Worm (Caenorhabditis elegans): ENCODE data around the gene mec-15.

mec-15 gene

ce11 chrII:10234398-10234797, 5.1 kb downstream of the mec-15 start, which contains the start of gene ubxn-5:
ubxn-5 (minus strand) TSS chrII:10234498.
- TF ChIP-seq ceh-91 (GFP tag; IDR thresholded peaks at IDR 0.05), result no peak
- no peak for TF ChIP-seq madf-6 (GFP tag; IDR thresholded peaks at IDR 0.05)
- TF ChIP-seq gei-17 (GFP tag; optimal IDR thresholded peaks at IDR 0.05), result no peak
- TF ChIP-seq rec-8 (tag; optimal IDR thresholded peaks at IDR 0.05), result no peak
- no peak for TF ChIP-seq nhr-179 (tag; optimal IDR thresholded peaks at IDR 0.05)
- TF ChIP-seq egl-18 (GFP tag; IDR thresholded peaks at IDR 0.05), result no peak
- TF ChIP-seq Y53F4B.3 (GFP tag; IDR thresholded peaks at IDR 0.05), result no peak
- TF ChIP-seq hlh-12 (tag; optimal IDR thresholded peaks at IDR 0.05), result no peak

DNA sequence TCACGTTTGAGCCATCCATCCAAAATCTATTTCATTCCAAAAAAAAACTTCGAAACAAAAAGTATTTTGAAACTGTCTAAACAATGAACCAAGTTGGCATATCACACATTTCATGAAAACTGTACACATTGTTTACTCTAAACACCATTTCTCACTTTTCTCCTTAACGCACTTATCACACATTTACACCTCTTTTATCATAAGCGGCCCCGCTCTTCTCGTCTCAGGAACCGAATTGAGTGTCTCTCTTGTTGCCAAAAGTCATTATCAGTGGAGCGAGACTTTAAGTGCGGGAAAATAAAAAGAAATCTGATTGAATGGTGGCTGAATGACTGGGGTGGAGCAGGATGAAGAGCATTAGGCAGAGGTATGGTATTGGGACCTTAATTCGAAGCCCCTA, 7.6 kb downstream of the mec-15 start:
- no peak for TF ChIP-seq hmg-20 (GFP tag; IDR thresholded peaks at IDR 0.05)
- TF ChIP-seq nhr-80 (tag; optimal IDR thresholded peaks at IDR 0.05), result peak; percentile 55
- TF ChIP-seq dox-1 (GFP tag; IDR thresholded peaks at IDR 0.05), result 0 out of 2 replicates have a peak, but pooled peaks have one; percentile 20

DNA sequence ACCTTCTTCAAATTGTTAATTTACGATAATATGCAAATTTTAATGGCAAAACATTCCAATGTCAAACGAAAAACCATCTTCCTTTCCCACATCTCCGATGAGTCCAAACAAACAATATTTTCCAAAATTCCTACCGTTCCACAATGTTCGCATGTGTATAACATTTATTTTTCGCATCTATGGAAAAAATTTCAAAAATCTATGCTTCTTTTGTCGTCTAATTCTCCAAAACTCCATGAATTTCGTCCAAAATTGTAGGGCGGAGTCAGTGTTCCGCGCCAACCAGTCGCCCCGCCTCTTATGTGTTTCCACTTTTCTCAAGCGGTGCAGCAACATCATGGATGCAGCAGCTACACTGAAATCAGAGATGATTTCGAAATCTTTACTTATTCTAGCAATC, 8.5 kb downstream of the mec-15 start, which contains the start of gene T01E8.8:
T01E8.8 (plus strand) TSS at position 301 of the 400 bp plus-strand sequence.
- TF ChIP-seq ztf-18 (tag; optimal IDR thresholded peaks at IDR 0.05) (no peak), lsl-1 (GFP tag; optimal IDR thresholded peaks at IDR 0.05) (no peak), madf-8 (GFP tag; conservative IDR thresholded peaks at IDR 0.05) (no peak), chd-7 (tag; optimal IDR thresholded peaks at IDR 0.05) (no peak), die-1 (tag; optimal IDR thresholded peaks at IDR 0.05) (no peak), pha-4 (tag; optimal IDR thresholded peaks at IDR 0.05) (no peak)

- no peak for TF ChIP-seq Y67H2A.10 (GFP tag; conservative IDR thresholded peaks at IDR 0.05)
- no peak for TF ChIP-seq dpl-1 (GFP tag; optimal IDR thresholded peaks at IDR 0.05)
These were observed 12.5 kb downstream of the mec-15 start, which contains the start of gene srh-135 for ce11 chrII:10227030-10227429. srh-135 (minus strand) TSS chrII:10227130.

ce11 chrII:10222577-10222976, 16.9 kb downstream of the mec-15 start, which contains the start of gene plc-3:
plc-3 (plus strand) TSS chrII:10222877.
- TF ChIP-seq lin-26 (GFP tag; IDR thresholded peaks at IDR 0.05) (no peak), dox-1 (GFP tag; IDR thresholded peaks at IDR 0.05) (no peak), athp-1 (tag; optimal IDR thresholded peaks at IDR 0.05) (no peak), akir-1 (GFP tag; optimal IDR thresholded peaks at IDR 0.05) (no peak)

- peak; percentile 86 for TF ChIP-seq nhr-80 (tag; optimal IDR thresholded peaks at IDR 0.05)
- TF ChIP-seq F55B11.4 (tag; optimal IDR thresholded peaks at IDR 0.05; ENCODE audit: borderline replicate concordance, insufficient read depth), result no peak
- TF ChIP-seq dox-1 (GFP tag; IDR thresholded peaks at IDR 0.05), result peak; percentile 37; the same call in 1 of the 2 replicates
These were observed 17.9 kb downstream of the mec-15 start for ce11 chrII:10221627-10222026.

DNA sequence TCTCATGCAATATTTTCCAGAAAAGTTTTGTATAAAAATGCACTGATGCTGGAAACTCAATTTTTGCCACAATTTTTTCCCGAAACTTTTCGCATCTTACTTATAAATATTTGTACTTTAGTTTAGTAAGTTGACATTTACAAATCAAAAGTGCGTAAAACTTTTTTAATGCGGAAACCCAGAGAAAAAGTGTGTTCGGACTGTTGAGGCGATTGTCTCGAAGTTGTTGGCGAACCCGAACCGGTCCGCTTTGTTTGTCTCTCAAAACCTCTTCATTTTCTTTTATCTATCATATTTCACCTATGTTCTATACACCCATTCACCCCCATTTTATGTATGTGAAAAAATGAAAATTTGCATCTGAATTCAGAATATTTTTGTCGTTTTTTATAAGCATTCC, 18.9 kb downstream of the mec-15 start:
- no peak for TF ChIP-seq athp-1 (tag; optimal IDR thresholded peaks at IDR 0.05)

DNA sequence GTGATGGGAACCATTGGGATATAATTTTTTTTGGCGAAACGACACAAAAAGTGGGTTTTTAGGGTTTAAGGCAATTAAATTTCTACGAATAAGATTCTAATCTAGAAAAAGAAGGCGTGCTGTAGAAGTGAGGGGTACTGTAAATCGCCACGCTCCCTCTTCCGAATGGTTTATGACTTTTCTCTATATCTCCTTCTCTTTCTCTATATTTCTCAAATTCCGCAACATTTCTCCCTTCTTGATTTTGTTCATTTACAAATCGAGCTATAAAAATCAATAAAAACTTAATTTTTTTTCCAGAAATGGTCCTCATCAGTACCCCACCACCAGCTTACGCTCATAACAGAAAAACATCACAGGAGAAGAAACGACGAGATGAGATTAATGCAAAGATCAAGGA, 21.3 kb downstream of the mec-15 start, which contains the start of gene ref-1:
ref-1 (plus strand) TSS at position 301 of the 400 bp plus-strand sequence.
- TF ChIP-seq die-1 (tag; optimal IDR thresholded peaks at IDR 0.05), result no peak
- no peak for TF ChIP-seq attf-3 (GFP tag; conservative IDR thresholded peaks at IDR 0.05)
- TF ChIP-seq rec-8 (tag; optimal IDR thresholded peaks at IDR 0.05), result no peak
- TF ChIP-seq ZK185.1 (tag; optimal IDR thresholded peaks at IDR 0.05; ENCODE audit: poor library complexity, severe bottlenecking), result no peak
- TF ChIP-seq D2030.7 (GFP tag; IDR thresholded peaks at IDR 0.05), result no peak
- TF ChIP-seq gei-17 (GFP tag; optimal IDR thresholded peaks at IDR 0.05), result no peak
- no peak for TF ChIP-seq lin-35 (GFP tag; optimal IDR thresholded peaks at IDR 0.05)
- no peak for TF ChIP-seq nfya-2 (GFP tag; IDR thresholded peaks at IDR 0.05)
- no peak for TF ChIP-seq B0336.3 (GFP tag; IDR thresholded peaks at IDR 0.05)
- TF ChIP-seq F37B4.10 (GFP tag; IDR thresholded peaks at IDR 0.05), result no peak
- no peak for TF ChIP-seq hlh-12 (tag; optimal IDR thresholded peaks at IDR 0.05)
- TF ChIP-seq mcd-1 (GFP tag; IDR thresholded peaks at IDR 0.05), result no peak
- no peak for TF ChIP-seq T26A5.8 (tag; optimal IDR thresholded peaks at IDR 0.05)
- TF ChIP-seq C17E4.6 (GFP tag; IDR thresholded peaks at IDR 0.05), result no peak
- no peak for TF ChIP-seq lin-40 (tag; optimal IDR thresholded peaks at IDR 0.05)
- TF ChIP-seq zfh-2 (GFP tag; conservative IDR thresholded peaks at IDR 0.05), result no peak
- TF ChIP-seq aptf-3 (GFP tag; IDR thresholded peaks at IDR 0.05), result no peak

Measured in whole organism, young adult.